Fruit fly (Drosophila melanogaster) whole organism, embryonic: ENCODE results near the gene CG9471.

Experiments
- Adf1 ChIP-seq: fragments of 200-800 bp; sonication (Bioruptor generic); IDR thresholded peaks from 2 replicates; pipeline ENCODE4 v1.3.6; 2022; ENCODE audit warnings: missing biosample characterization, missing genetic modification characterization
- Asciz ChIP-seq: fragments of 200-800 bp; sonication (Bioruptor generic); optimal IDR thresholded peaks from 2 replicates; lab custom pipeline; 2017; ENCODE audit warnings: missing biosample characterization, mild to moderate bottlenecking, missing genetic modification characterization, missing genetic modification reagents
- CG10565 ChIP-seq: fragments of 200-800 bp; sonication (Bioruptor generic); optimal IDR thresholded peaks from 3 replicates; lab custom pipeline; 2016; ENCODE audit warnings: missing biosample characterization, mild to moderate bottlenecking, missing genetic modification characterization
- CG11247 ChIP-seq: fragments of 200-800 bp; sonication (Bioruptor generic); IDR thresholded peaks from 2 replicates; pipeline ENCODE4 v1.3.6; 2022; ENCODE audit warnings: missing biosample characterization, missing genetic modification characterization
- CG11398 ChIP-seq: fragments of 200-800 bp; sonication (Bioruptor generic); optimal IDR thresholded peaks from 2 replicates; lab custom pipeline; 2016; ENCODE audit warnings: missing biosample characterization, missing genetic modification characterization
- CG11696 ChIP-seq: fragments of 200-800 bp; sonication (Bioruptor generic); IDR thresholded peaks from 2 replicates; pipeline ENCODE4 v1.3.6; 2022; ENCODE audit warnings: missing biosample characterization, missing genetic modification characterization
- CG14050 ChIP-seq: fragments of 200-800 bp; sonication (Bioruptor generic); IDR thresholded peaks from 3 replicates; pipeline ENCODE4 v1.3.6; 2022; ENCODE audit warnings: missing biosample characterization, missing genetic modification characterization
- CG15269 ChIP-seq: fragments of 200-800 bp; sonication (Bioruptor generic); optimal IDR thresholded peaks from 2 replicates; lab custom pipeline; 2018; ENCODE audit warnings: missing biosample characterization, mild to moderate bottlenecking, missing genetic modification characterization, moderate library complexity
- CG15479 ChIP-seq: fragments of 200-800 bp; sonication (Bioruptor generic); optimal IDR thresholded peaks from 3 replicates; lab custom pipeline; 2019; ENCODE audit warnings: missing biosample characterization, mild to moderate bottlenecking, missing genetic modification characterization, moderate library complexity
- CG1602 ChIP-seq: fragments of 200-800 bp; sonication (Bioruptor generic); optimal IDR thresholded peaks from 3 replicates; lab custom pipeline; 2016; ENCODE audit warnings: missing biosample characterization, missing genetic modification characterization
- CG16813 ChIP-seq: fragments of 200-800 bp; sonication (Bioruptor generic); IDR thresholded peaks from 3 replicates; pipeline ENCODE4 v1.3.6; 2022; ENCODE audit warnings: missing biosample characterization, missing genetic modification characterization; ENCODE audit not compliant: partially characterized antibody
- CG17912 ChIP-seq: fragments of 200-800 bp; sonication (Bioruptor generic); optimal IDR thresholded peaks from 2 replicates; lab custom pipeline; 2018; ENCODE audit warnings: missing biosample characterization, mild to moderate bottlenecking, missing genetic modification characterization
- CG2120 ChIP-seq: fragments of 200-800 bp; sonication (Bioruptor generic); optimal IDR thresholded peaks from 3 replicates; lab custom pipeline; 2016; ENCODE audit warnings: missing biosample characterization, missing genetic modification characterization
- CG32772 ChIP-seq: fragments of 200-800 bp; sonication (Bioruptor generic); IDR thresholded peaks from 2 replicates; pipeline ENCODE4 v1.3.6; 2022; ENCODE audit warnings: missing biosample characterization, missing genetic modification characterization
- CG3281 ChIP-seq: fragments of 200-800 bp; sonication (Bioruptor generic); optimal IDR thresholded peaks from 3 replicates; lab custom pipeline; 2017; ENCODE audit warnings: missing biosample characterization, mild to moderate bottlenecking, missing genetic modification characterization
- CG34422 ChIP-seq: fragments of 200-800 bp; sonication (Bioruptor generic); IDR thresholded peaks from 3 replicates; pipeline ENCODE4 v1.3.6; 2022; ENCODE audit warnings: missing biosample characterization, missing genetic modification characterization
- CG4328 ChIP-seq: fragments of 200-800 bp; sonication (Bioruptor generic); optimal IDR thresholded peaks from 3 replicates; lab custom pipeline; 2017; ENCODE audit warnings: missing biosample characterization, missing genetic modification reagents, missing genetic modification characterization
- CG4404 ChIP-seq: fragments of 200-800 bp; sonication (Bioruptor generic); IDR thresholded peaks from 2 replicates; pipeline ENCODE4 v1.3.6; 2022; ENCODE audit warnings: missing biosample characterization, missing genetic modification characterization
- CG4854 ChIP-seq: fragments of 200-800 bp; sonication (Bioruptor generic); optimal IDR thresholded peaks from 2 replicates; lab custom pipeline; 2016; ENCODE audit warnings: missing biosample characterization, missing genetic modification characterization, inconsistent platforms
- CG6254 ChIP-seq: fragments of 200-800 bp; sonication (Bioruptor generic); optimal IDR thresholded peaks from 3 replicates; lab custom pipeline; 2017; ENCODE audit warnings: mild to moderate bottlenecking, missing biosample characterization, missing genetic modification reagents, missing genetic modification characterization
- CG6765 ChIP-seq: fragments of 200-800 bp; sonication (Bioruptor generic); optimal IDR thresholded peaks from 3 replicates; lab custom pipeline; 2017; ENCODE audit warnings: missing biosample characterization, mild to moderate bottlenecking, missing genetic modification characterization
- CoRest ChIP-seq: fragments of 200-800 bp; sonication (Bioruptor generic); optimal IDR thresholded peaks from 3 replicates; lab custom pipeline; 2018; ENCODE audit warnings: missing biosample characterization, mild to moderate bottlenecking, missing genetic modification characterization, moderate library complexity
- D ChIP-seq, 2 experiments: fragments of 200-800 bp in 1 of 2; fragments of >200 bp in 1 of 2; sonication (Bioruptor generic) in 1 of 2; optimal IDR thresholded peaks; 2 replicates in 1 of 2; 3 replicates in 1 of 2; lab custom pipeline; 2017; ENCODE audit warnings: mild to moderate bottlenecking in 1 of 2, missing biosample characterization in 1 of 2, missing genetic modification characterization in 1 of 2, missing genetic modification reagents in 1 of 2
- Doc2 ChIP-seq: fragments of 200-800 bp; sonication (Bioruptor generic); IDR thresholded peaks from 2 replicates; pipeline ENCODE4 v1.3.6; 2022; ENCODE audit warnings: missing biosample characterization, missing genetic modification characterization
- Doc3 ChIP-seq: fragments of 200-800 bp; sonication (Bioruptor generic); IDR thresholded peaks from 3 replicates; pipeline ENCODE4 v1.3.6; 2022; ENCODE audit warnings: missing biosample characterization, missing genetic modification characterization; ENCODE audit not compliant: partially characterized antibody
- Drgx ChIP-seq: fragments of 200-800 bp; sonication (Bioruptor generic); IDR thresholded peaks from 2 replicates; pipeline ENCODE4 v1.3.6; 2022; ENCODE audit warnings: missing biosample characterization, missing genetic modification characterization
- Hey ChIP-seq: fragments of 200-800 bp; sonication (Bioruptor generic); optimal IDR thresholded peaks from 3 replicates; lab custom pipeline; 2018; ENCODE audit warnings: missing biosample characterization, mild to moderate bottlenecking, missing genetic modification characterization
- HmgD ChIP-seq: fragments of 200-800 bp; sonication (Bioruptor generic); optimal IDR thresholded peaks from 3 replicates; lab custom pipeline; 2016; ENCODE audit warnings: missing biosample characterization, missing genetic modification characterization
- Jarid2 ChIP-seq: fragments of 200-800 bp; sonication (Bioruptor generic); optimal IDR thresholded peaks from 3 replicates; lab custom pipeline; 2017; ENCODE audit warnings: mild to moderate bottlenecking, missing biosample characterization, missing genetic modification reagents, missing genetic modification characterization
- Kr ChIP-seq: fragments of 200-800 bp; sonication (Bioruptor generic); optimal IDR thresholded peaks from 2 replicates; lab custom pipeline; 2017; ENCODE audit warnings: missing biosample characterization, mild to moderate bottlenecking, missing genetic modification characterization
- Myb ChIP-seq: fragments of 200-800 bp; sonication (Bioruptor generic); optimal IDR thresholded peaks from 2 replicates; lab custom pipeline; 2016; ENCODE audit warnings: missing biosample characterization, missing genetic modification characterization
- Nf-YB ChIP-seq: fragments of 200-800 bp; sonication (Bioruptor generic); optimal IDR thresholded peaks from 3 replicates; lab custom pipeline; 2019; ENCODE audit warnings: missing biosample characterization, mild to moderate bottlenecking, missing genetic modification characterization, moderate library complexity
- ash1 ChIP-seq: fragments of 200-800 bp; sonication (Bioruptor generic); optimal IDR thresholded peaks from 2 replicates; lab custom pipeline; 2018; ENCODE audit warnings: missing biosample characterization, mild to moderate bottlenecking, missing genetic modification characterization
- crp ChIP-seq, 2 experiments: fragments of 200-800 bp; sonication (Bioruptor generic); optimal IDR thresholded peaks; 2 replicates in 1 of 2; 3 replicates in 1 of 2; lab custom pipeline; 2017; ENCODE audit warnings: missing biosample characterization in 2 of 2, missing genetic modification characterization in 2 of 2, mild to moderate bottlenecking in 1 of 2, moderate library complexity in 1 of 2
- emc ChIP-seq: fragments of 200-800 bp; sonication (Bioruptor generic); optimal IDR thresholded peaks from 2 replicates; lab custom pipeline; 2016; ENCODE audit warnings: missing biosample characterization, missing genetic modification characterization
- fd102C ChIP-seq: fragments of 200-800 bp; sonication (Bioruptor generic); optimal IDR thresholded peaks from 2 replicates; lab custom pipeline; 2018; ENCODE audit warnings: missing biosample characterization, mild to moderate bottlenecking, missing genetic modification characterization, moderate library complexity
- fru ChIP-seq: fragments of >200 bp; optimal IDR thresholded peaks from 2 replicates; lab custom pipeline; 2017
- grau ChIP-seq: fragments of 200-800 bp; optimal IDR thresholded peaks from 3 replicates; lab custom pipeline; 2019; ENCODE audit warnings: missing biosample characterization, mild to moderate bottlenecking, missing genetic modification characterization, moderate library complexity
- ind ChIP-seq: fragments of 200-800 bp; sonication (Bioruptor generic); optimal IDR thresholded peaks from 3 replicates; lab custom pipeline; 2016; ENCODE audit warnings: missing biosample characterization, missing genetic modification characterization
- lab ChIP-seq: fragments of 200-800 bp; sonication (Bioruptor generic); optimal IDR thresholded peaks from 3 replicates; lab custom pipeline; 2017; ENCODE audit warnings: missing biosample characterization, missing genetic modification characterization, mild to moderate bottlenecking, moderate library complexity, missing genetic modification reagents
- lbe ChIP-seq: fragments of 200-800 bp; sonication (Bioruptor generic); optimal IDR thresholded peaks from 2 replicates; lab custom pipeline; 2016; ENCODE audit warnings: missing biosample characterization, mild to moderate bottlenecking, missing genetic modification characterization
- mld ChIP-seq: fragments of 200-800 bp; sonication (Bioruptor generic); IDR thresholded peaks from 3 replicates; pipeline ENCODE4 v1.3.6; 2022; ENCODE audit warnings: missing biosample characterization, missing genetic modification characterization; ENCODE audit not compliant: partially characterized antibody
- oc ChIP-seq: fragments of 200-800 bp; sonication (Bioruptor generic); optimal IDR thresholded peaks from 2 replicates; lab custom pipeline; 2018; ENCODE audit warnings: missing biosample characterization, mild to moderate bottlenecking, missing genetic modification characterization, moderate library complexity
- onecut ChIP-seq: fragments of 200-800 bp; sonication (Bioruptor generic); IDR thresholded peaks from 2 replicates; pipeline ENCODE4 v1.3.6; 2022; ENCODE audit warnings: missing biosample characterization, missing genetic modification characterization
- ranshi ChIP-seq: fragments of 200-800 bp; sonication (Bioruptor generic); IDR thresholded peaks from 2 replicates; pipeline ENCODE4 v1.3.6; 2022; ENCODE audit warnings: missing biosample characterization, missing genetic modification characterization
- row ChIP-seq: fragments of 200-800 bp; sonication (Bioruptor generic); IDR thresholded peaks from 3 replicates; pipeline ENCODE4 v1.3.6; 2022; ENCODE audit warnings: missing biosample characterization, missing genetic modification characterization
- sens ChIP-seq: fragments of 200-800 bp; sonication (Bioruptor generic); peaks from one replicate; lab custom pipeline; 2016; ENCODE audit warnings: missing biosample characterization, missing genetic modification characterization
- sens-2 ChIP-seq: fragments of 200-800 bp; sonication (Bioruptor generic); IDR thresholded peaks from 2 replicates; pipeline ENCODE4 v1.3.6; 2022; ENCODE audit warnings: missing biosample characterization, missing genetic modification characterization
- seq ChIP-seq: fragments of 200-800 bp; sonication (Bioruptor generic); IDR thresholded peaks from 2 replicates; pipeline ENCODE4 v1.3.6; 2022; ENCODE audit warnings: missing biosample characterization, missing genetic modification characterization
- slbo ChIP-seq: fragments of 200-800 bp; sonication (Bioruptor generic); IDR thresholded peaks from 2 replicates; pipeline ENCODE4 v1.3.6; 2022; ENCODE audit warnings: missing biosample characterization, missing genetic modification characterization
- sob ChIP-seq: fragments of 200-800 bp; sonication (Bioruptor generic); IDR thresholded peaks from 2 replicates; pipeline ENCODE4 v1.3.6; 2022; ENCODE audit warnings: missing biosample characterization, missing genetic modification characterization
- tup ChIP-seq: fragments of 200-800 bp; sonication (Bioruptor generic); optimal IDR thresholded peaks from 2 replicates; lab custom pipeline; 2016; ENCODE audit warnings: missing biosample characterization, mild to moderate bottlenecking, missing genetic modification characterization, moderate library complexity

The CG9471 gene

DNA sequence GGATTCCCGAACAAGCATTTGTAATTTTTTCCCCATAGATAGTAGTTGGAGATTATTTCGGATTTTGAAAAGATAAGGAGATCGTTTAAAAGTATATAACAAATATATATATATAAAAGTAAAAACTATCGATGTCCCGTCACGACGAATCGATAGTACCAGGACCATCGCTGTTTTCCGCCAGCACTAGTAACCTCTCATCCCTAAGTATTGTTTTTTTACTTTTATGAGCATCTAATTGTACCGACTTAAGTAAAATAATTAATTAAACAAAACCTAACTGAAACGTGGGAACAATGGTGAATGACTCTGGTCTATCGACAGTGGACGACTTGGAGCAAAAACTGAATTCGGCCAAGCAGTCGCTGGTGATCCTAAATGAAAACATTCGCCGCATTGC lies 30.6 kb downstream of the CG9471 start, which contains the start of gene Pnn (continued):
- TF ChIP-seq CoRest (tag; lab: Kevin White, UChicago) (no peak), onecut (GFP tag; lab: Robert Waterston, UW) (no peak), CG11247 (no peak), slbo (GFP tag; lab: Robert Waterston, UW) (no peak), ind (GFP tag; lab: Kevin White, UChicago) (no peak), Drgx (GFP tag; lab: Robert Waterston, UW) (no peak), Hey (no peak), CG14050 (GFP tag; lab: Robert Waterston, UW) (no peak), Jarid2 (GFP tag; lab: Kevin White, UChicago) (no peak), Asciz (GFP tag; lab: Kevin White, UChicago) (no peak), tup (GFP tag; lab: Kevin White, UChicago) (no peak), Doc3 (GFP tag; lab: Robert Waterston, UW) (peak; percentile 86), Nf-YB (GFP tag; lab: Kevin White, UChicago) (no peak), CG15269 (tag; lab: Kevin White, UChicago) (no peak), crp (GFP tag; optimal IDR thresholded peaks at IDR 0.05; lab: Kevin White, UChicago) (no peak), Doc2 (no peak), sens (peak; percentile 35), CG16813 (GFP tag; lab: Robert Waterston, UW) (peak; percentile 92), CG6765 (GFP tag; lab: Kevin White, UChicago) (no peak), CG15479 (GFP tag; lab: Kevin White, UChicago) (no peak), CG1602 (GFP tag; lab: Kevin White, UChicago) (no peak), CG4404 (GFP tag; lab: Robert Waterston, UW) (no peak), CG32772 (no peak), CG11398 (GFP tag; lab: Kevin White, UChicago) (no peak), ash1 (GFP tag; lab: Kevin White, UChicago) (no peak), mld (GFP tag; lab: Robert Waterston, UW) (peak; percentile 68; the same call in 1 of the 3 replicates), lab (no peak), row (peak; percentile 84), sens-2 (GFP tag; lab: Robert Waterston, UW) (no peak), D (optimal IDR thresholded peaks at IDR 0.05; lab: Kevin White, UChicago) (no peak), D (GFP tag; optimal IDR thresholded peaks at IDR 0.05; lab: Kevin White, UChicago) (peak; percentile 16), oc (no peak), CG17912 (GFP tag; lab: Kevin White, UChicago) (no peak), emc (GFP tag; lab: Kevin White, UChicago) (no peak), Kr (GFP tag; lab: Kevin White, UChicago) (no peak), CG10565 (GFP tag; lab: Kevin White, UChicago) (no peak), ranshi (GFP tag; lab: Robert Waterston, UW) (no peak), seq (GFP tag; lab: Robert Waterston, UW) (no peak), CG34422 (GFP tag; lab: Robert Waterston, UW) (no peak), CG4328 (no peak), grau (no peak), CG2120 (GFP tag; lab: Kevin White, UChicago) (peak; percentile 16), CG11696 (no peak), CG3281 (GFP tag; lab: Kevin White, UChicago) (no peak), sob (GFP tag; lab: Robert Waterston, UW) (no peak), fru (lab: Kevin White, UChicago) (no peak), CG6254 (no peak), fd102C (GFP tag; lab: Kevin White, UChicago) (no peak), Adf1 (GFP tag; lab: Robert Waterston, UW) (no peak), Myb (no peak), CG4854 (no peak), HmgD (GFP tag; lab: Kevin White, UChicago) (no peak), lbe (GFP tag; lab: Kevin White, UChicago) (no peak)
